Worm (Caenorhabditis elegans) whole organism, L4 larva: ENCODE measurements around the gene M04D8.7.

ENCODE experiments used
- F10B5.3 ChIP-seq: sonication (generic microtip); optimal IDR thresholded peaks from 2 replicates; lab custom pipeline; 2016; ENCODE audit warnings: mild to moderate bottlenecking, missing genetic modification characterization, missing compliant biosample characterization
- F26F4.8 ChIP-seq: fragments of 200-800 bp; sonication (Bioruptor generic); conservative IDR thresholded peaks from 2 replicates; pipeline ENCODE4 v1.3.6; 2022; ENCODE audit warnings: missing genetic modification characterization, missing compliant biosample characterization
- F49E8.2 ChIP-seq: sonication (generic microtip); optimal IDR thresholded peaks from 2 replicates; lab custom pipeline; 2016; ENCODE audit warnings: missing compliant biosample characterization, mild to moderate bottlenecking, missing genetic modification characterization, borderline replicate concordance
- T20F7.1 ChIP-seq: fragments of 200-800 bp; sonication (Bioruptor generic); optimal IDR thresholded peaks from 2 replicates; lab custom pipeline; 2018; ENCODE audit warnings: mild to moderate bottlenecking, missing genetic modification characterization, missing compliant biosample characterization
- T26A8.4 ChIP-seq: fragments of 200-800 bp; sonication (Bioruptor generic); IDR thresholded peaks from 2 replicates; pipeline ENCODE4 v1.3.6; 2022; ENCODE audit warnings: missing genetic modification characterization, missing compliant biosample characterization
- Y48G9A.11 ChIP-seq: fragments of 200-800 bp; sonication (Bioruptor generic); IDR thresholded peaks from 2 replicates; pipeline ENCODE4 v1.3.6; 2022; ENCODE audit warnings: missing genetic modification reagents, missing genetic modification characterization, missing compliant biosample characterization
- Y75B8A.6 ChIP-seq: fragments of 200-800 bp; sonication (Bioruptor generic); IDR thresholded peaks from 2 replicates; pipeline ENCODE4 v1.3.6; 2022; ENCODE audit warnings: missing genetic modification reagents, missing genetic modification characterization, missing compliant biosample characterization
- aly-2 ChIP-seq: sonication (generic microtip); optimal IDR thresholded peaks from 2 replicates; lab custom pipeline; 2018; ENCODE audit warnings: missing biosample characterization, missing genetic modification characterization
- ama-1 ChIP-seq: fragments of 150-350 bp; optimal IDR thresholded peaks from 2 replicates; lab custom pipeline; 2014; ENCODE audit warnings: inconsistent platforms, mixed read lengths
- attf-4 ChIP-seq: sonication (generic microtip); optimal IDR thresholded peaks from 3 replicates; lab custom pipeline; 2017; ENCODE audit warnings: missing biosample characterization, missing genetic modification characterization
- ceh-62 ChIP-seq: sonication (generic microtip); optimal IDR thresholded peaks from 2 replicates; lab custom pipeline; 2017; ENCODE audit warnings: missing biosample characterization, missing genetic modification characterization
- ctbp-1 ChIP-seq: fragments of 200-800 bp; sonication (Bioruptor generic); IDR thresholded peaks from 2 replicates; pipeline ENCODE4 v1.3.6; 2022; ENCODE audit warnings: missing genetic modification reagents, missing genetic modification characterization, missing compliant biosample characterization
- daf-19 ChIP-seq: fragments of 200-800 bp; sonication (Bioruptor generic); conservative IDR thresholded peaks from 2 replicates; pipeline ENCODE4 v1.3.6; 2022; ENCODE audit warnings: missing genetic modification characterization, missing compliant biosample characterization
- daf-8 ChIP-seq: fragments of 200-800 bp; sonication (Bioruptor generic); IDR thresholded peaks from 2 replicates; pipeline ENCODE4 v1.3.6; 2022; ENCODE audit warnings: missing genetic modification characterization, missing compliant biosample characterization
- dmd-6 ChIP-seq: fragments of 200-800 bp; sonication (Bioruptor generic); IDR thresholded peaks from 2 replicates; pipeline ENCODE4 v1.3.6; 2022; ENCODE audit warnings: missing genetic modification reagents, missing genetic modification characterization, missing compliant biosample characterization
- dmd-8 ChIP-seq: fragments of 200-800 bp; sonication (Bioruptor generic); IDR thresholded peaks from 2 replicates; pipeline ENCODE4 v1.3.6; 2022; ENCODE audit warnings: missing genetic modification characterization, missing compliant biosample characterization
- egl-43 ChIP-seq: fragments of 200-800 bp; sonication (Bioruptor generic); IDR thresholded peaks from 2 replicates; pipeline ENCODE4 v1.3.6; 2022; ENCODE audit warnings: missing genetic modification reagents, missing genetic modification characterization, missing compliant biosample characterization
- fos-1 ChIP-seq: fragments of 150-350 bp; optimal IDR thresholded peaks from 2 replicates; lab custom pipeline; 2014; ENCODE audit warnings: missing biosample characterization, missing genetic modification characterization
- gei-8 ChIP-seq: fragments of 200-800 bp; sonication (Bioruptor generic); optimal IDR thresholded peaks from 2 replicates; lab custom pipeline; 2018; ENCODE audit warnings: mild to moderate bottlenecking, missing genetic modification characterization, missing compliant biosample characterization
- hif-1 ChIP-seq, 2 experiments: sonication (generic microtip); optimal IDR thresholded peaks; 2 replicates each; lab custom pipeline; 2016 to 2017; ENCODE audit warnings: missing compliant biosample characterization in 2 of 2, missing genetic modification characterization in 2 of 2, missing genetic modification reagents in 2 of 2, missing genotype in 2 of 2, mild to moderate bottlenecking in 1 of 2
- jun-1 ChIP-seq: fragments of 150-350 bp; optimal IDR thresholded peaks from 2 replicates; lab custom pipeline; 2014; ENCODE audit warnings: missing biosample characterization, missing genetic modification reagents, missing genetic modification characterization
- lin-39 ChIP-seq: fragments of 150-350 bp; optimal IDR thresholded peaks from 2 replicates; lab custom pipeline; 2014; ENCODE audit warnings: missing biosample characterization, missing genetic modification reagents, missing genetic modification characterization
- madf-5 ChIP-seq, 2 experiments: fragments of 200-800 bp; sonication (Bioruptor generic); IDR thresholded peaks; 2 replicates each; pipeline ENCODE4 v1.3.6; 2022; ENCODE audit warnings: missing compliant biosample characterization in 2 of 2, missing genetic modification characterization in 2 of 2
- madf-9 ChIP-seq: fragments of 200-800 bp; sonication (Bioruptor generic); conservative IDR thresholded peaks from 2 replicates; pipeline ENCODE4 v1.3.6; 2022; ENCODE audit warnings: missing genetic modification reagents, missing genetic modification characterization, missing compliant biosample characterization
- mdl-1 ChIP-seq, 2 experiments: fragments of 150-350 bp in 1 of 2; sonication (generic microtip) in 1 of 2; optimal IDR thresholded peaks; 2 replicates each; lab custom pipeline; 2014 to 2017; ENCODE audit warnings: missing biosample characterization in 2 of 2, missing genetic modification characterization in 2 of 2
- mes-2 ChIP-seq: sonication (generic microtip); optimal IDR thresholded peaks from 2 replicates; lab custom pipeline; 2016; ENCODE audit warnings: missing genotype, mild to moderate bottlenecking, missing genetic modification characterization, missing compliant biosample characterization; ENCODE audit not compliant: poor library complexity, severe bottlenecking
- nhr-25 ChIP-seq: sonication (generic microtip); optimal IDR thresholded peaks from 2 replicates; lab custom pipeline; 2017; ENCODE audit warnings: missing genetic modification characterization, mild to moderate bottlenecking, missing compliant biosample characterization, antibody characterized with exemption, moderate library complexity, borderline replicate concordance; ENCODE audit not compliant: insufficient read depth
- nhr-28 ChIP-seq: fragments of 150-350 bp; optimal IDR thresholded peaks from 2 replicates; lab custom pipeline; 2014; ENCODE audit warnings: missing biosample characterization, missing genetic modification characterization
- nhr-42 ChIP-seq: fragments of 200-800 bp; sonication (Bioruptor generic); IDR thresholded peaks from 2 replicates; pipeline ENCODE4 v1.3.6; 2022; ENCODE audit warnings: missing genetic modification characterization, missing compliant biosample characterization
- rbr-2 ChIP-seq: sonication (generic microtip); optimal IDR thresholded peaks from 2 replicates; lab custom pipeline; 2016; ENCODE audit warnings: missing genotype, missing genetic modification characterization, missing compliant biosample characterization
- spr-3 ChIP-seq: fragments of 200-800 bp; sonication (Bioruptor generic); optimal IDR thresholded peaks from 2 replicates; lab custom pipeline; 2018; ENCODE audit warnings: mild to moderate bottlenecking, missing genetic modification characterization, missing compliant biosample characterization
- tra-1 ChIP-seq: fragments of 200-800 bp; sonication (Bioruptor generic); IDR thresholded peaks from 2 replicates; pipeline ENCODE4 v1.3.6; 2022; ENCODE audit warnings: missing genetic modification reagents, missing genetic modification characterization, missing compliant biosample characterization
- unc-39 ChIP-seq: sonication (generic microtip); optimal IDR thresholded peaks from 2 replicates; lab custom pipeline; 2017; ENCODE audit warnings: missing biosample characterization, missing genetic modification characterization
- unc-62 ChIP-seq, 3 experiments: fragments of 150-350 bp in 1 of 3; sonication (generic microtip); optimal IDR thresholded peaks in 2 of 3; peaks in 1 of 3; 1 replicate in 1 of 3; 2 replicates in 2 of 3; lab custom pipeline; 2014 to 2017; ENCODE audit warnings: missing biosample characterization in 3 of 3, missing genetic modification characterization in 3 of 3, missing genetic modification reagents in 3 of 3, missing genotype in 1 of 3
- vab-7 ChIP-seq: fragments of 200-800 bp; sonication (Bioruptor generic); IDR thresholded peaks from 2 replicates; pipeline ENCODE4 v1.3.6; 2022; ENCODE audit warnings: missing genetic modification reagents, missing genetic modification characterization, missing compliant biosample characterization
- zfp-2 ChIP-seq: sonication (generic microtip); optimal IDR thresholded peaks from 2 replicates; lab custom pipeline; 2016; ENCODE audit warnings: mild to moderate bottlenecking, missing genetic modification characterization, missing compliant biosample characterization

Gene M04D8.7

ce11 chrIII:10078151-10078550 is 40.9 kb downstream of the M04D8.7 start, which contains the start of gene T16G12.9:
Gene T16G12.9, minus strand, starts transcription at chrIII:10078251.
- TF ChIP-seq dmd-8 (GFP tag; lab: Robert Waterston, UW) (no peak), T20F7.1 (GFP tag; lab: Kevin White, UChicago) (no peak), daf-19 (GFP tag; lab: Robert Waterston, UW) (no peak), unc-62 (GFP tag; optimal IDR thresholded peaks at IDR 0.05 in 1 of 2; lab: Kevin White, UChicago) (no peak), unc-62 (tag; optimal IDR thresholded peaks at IDR 0.05; lab: Kevin White, UChicago) (no peak), nhr-25 (tag; lab: Kevin White, UChicago) (no peak), F10B5.3 (tag; lab: Kevin White, UChicago) (no peak), jun-1 (tag; lab: Kevin White, UChicago) (no peak), ctbp-1 (GFP tag; lab: Robert Waterston, UW) (no peak), attf-4 (tag; lab: Kevin White, UChicago) (no peak), ceh-62 (no peak), egl-43 (GFP tag; lab: Robert Waterston, UW) (no peak), nhr-28 (tag; lab: Kevin White, UChicago) (no peak), fos-1 (no peak), unc-39 (tag; lab: Kevin White, UChicago) (no peak), F49E8.2 (tag; lab: Kevin White, UChicago) (no peak), madf-5 (GFP tag; IDR thresholded peaks at IDR 0.05; lab: Robert Waterston, UW) (no peak), spr-3 (GFP tag; lab: Kevin White, UChicago) (no peak)

ce11 chrIII:10078784-10079183 is 41.5 kb downstream of the M04D8.7 start:
- TF ChIP-seq dmd-6 (GFP tag; lab: Robert Waterston, UW) (peak; percentile 54), lin-39 (tag; lab: Kevin White, UChicago) (no peak), tra-1 (GFP tag; lab: Robert Waterston, UW) (peak; percentile 94)
- TF ChIP-seq, all 104 proteins: peak for 2

- TF ChIP-seq nhr-42 (GFP tag; lab: Robert Waterston, UW) (no peak), mdl-1 (tag; optimal IDR thresholded peaks at IDR 0.05; lab: Kevin White, UChicago) (no peak), zfp-2 (tag; lab: Kevin White, UChicago) (no peak), T26A8.4 (GFP tag; lab: Robert Waterston, UW) (no peak), Y75B8A.6 (no peak), madf-9 (no peak)
These were observed 46.0 kb downstream of the M04D8.7 start, which contains the start of gene T16H12.3 for ce11 chrIII:10083242-10083641. Gene T16H12.3, minus strand, starts transcription at chrIII:10083292.

ce11 chrIII:10085103-10085502 is 47.9 kb downstream of the M04D8.7 start, which contains the start of gene T16H12.13:
Gene T16H12.13, plus strand, starts transcription at chrIII:10085403.
- TF ChIP-seq ama-1 (lab: Kevin White, UChicago): no peak
- no peak for TF ChIP-seq hif-1 (tag; optimal IDR thresholded peaks at IDR 0.05; lab: Kevin White, UChicago)
- TF ChIP-seq vab-7: no peak
- no peak for TF ChIP-seq nhr-25 (tag; lab: Kevin White, UChicago)
- TF ChIP-seq gei-8 (GFP tag; lab: Kevin White, UChicago): no peak
- no peak for TF ChIP-seq F26F4.8 (GFP tag; lab: Robert Waterston, UW)
- TF ChIP-seq rbr-2 (tag; lab: Kevin White, UChicago): no peak
- no peak for TF ChIP-seq dmd-8 (GFP tag; lab: Robert Waterston, UW)
- no peak for TF ChIP-seq mes-2
- TF ChIP-seq ceh-62: no peak
- TF ChIP-seq daf-8 (GFP tag; lab: Robert Waterston, UW): no peak
- TF ChIP-seq Y48G9A.11 (GFP tag; lab: Robert Waterston, UW): no peak
- TF ChIP-seq aly-2 (tag; lab: Kevin White, UChicago): no peak
